Worm (Caenorhabditis elegans): ENCODE results near the gene C34C6.3.

ce11 chrII:8703729-8704128 is 12.0 kb downstream of the C34C6.3 start, which contains the start of gene ceh-7:
- no peak for TF ChIP-seq ceh-16 (tag; optimal IDR thresholded peaks at IDR 0.05)
- TF ChIP-seq lsy-2 (tag; optimal IDR thresholded peaks at IDR 0.05) = no peak
- no peak for TF ChIP-seq ceh-82 (tag; optimal IDR thresholded peaks at IDR 0.05)
- TF ChIP-seq ztf-4 (tag; optimal IDR thresholded peaks at IDR 0.05) = no peak
- TF ChIP-seq blmp-1 (tag; optimal IDR thresholded peaks at IDR 0.05; ENCODE audit: insufficient read depth) = no peak
- TF ChIP-seq nhr-11 (tag; optimal IDR thresholded peaks at IDR 0.05) = no peak
- TF ChIP-seq aly-2 (tag; optimal IDR thresholded peaks at IDR 0.05) = no peak
- no peak for TF ChIP-seq lin-13 (GFP tag; optimal IDR thresholded peaks at IDR 0.05)
- no peak for TF ChIP-seq fos-1 (tag; optimal IDR thresholded peaks at IDR 0.05)
- no peak for TF ChIP-seq Y55F3AM.14 (GFP tag; optimal IDR thresholded peaks at IDR 0.05)
- no peak for TF ChIP-seq ama-1 (optimal IDR thresholded peaks at IDR 0.05)
- TF ChIP-seq snpc-4 (tag; optimal IDR thresholded peaks at IDR 0.05) = no peak
- no peak for TF ChIP-seq egl-27 (tag; optimal IDR thresholded peaks at IDR 0.05)
